Worm (Caenorhabditis elegans) whole organism, L1 larva: ENCODE measurements around the gene C27B7.6.
A peak's percentile ranks its signal among the peaks of the same experiment; 100 is the strongest.

Experiments used
- nhr-12 ChIP-seq: sonication (generic microtip); optimal IDR thresholded peaks from 2 replicates; lab custom pipeline; 2017; ENCODE audit warnings: missing biosample characterization, missing genetic modification characterization
- nhr-77 ChIP-seq: fragments of 150-350 bp; optimal IDR thresholded peaks from 2 replicates; lab custom pipeline; 2014; ENCODE audit warnings: missing biosample characterization, missing genetic modification characterization

- TF ChIP-seq nhr-12 (tag; lab: Kevin White, UChicago) (no peak), nhr-77 (tag; lab: Kevin White, UChicago) (peak; percentile 10)
These were observed 12.4 kb downstream of the C27B7.6 start, which contains the start of gene rad-54.L2 for ce11 chrIV:8893746-8894145.
